Fruit fly (Drosophila melanogaster) whole organism: ENCODE results near the gene betaggt-I.

ENCODE experiments used
- CG8478 ChIP-seq: fragments of >200 bp; optimal IDR thresholded peaks from 2 replicates; lab custom pipeline; 2018; ENCODE audit warnings: inconsistent platforms
- Dll ChIP-seq: fragments of >200 bp; optimal IDR thresholded peaks from 2 replicates; lab custom pipeline; 2017
- pan ChIP-seq: fragments of >200 bp; optimal IDR thresholded peaks from 2 replicates; lab custom pipeline; 2017
- psq ChIP-seq: fragments of >200 bp; optimal IDR thresholded peaks from 2 replicates; lab custom pipeline; 2017
- usp ChIP-seq: fragments of >200 bp; optimal IDR thresholded peaks from 2 replicates; lab custom pipeline; 2017; ENCODE audit warnings: missing biosample characterization, missing genetic modification characterization, mixed read lengths

dm6 chr2L:4907986-4908385, 37.4 kb upstream of the betaggt-I start:
- TF ChIP-seq usp (GFP tag; lab: Kevin White, UChicago) (no peak), psq (no peak), CG8478 (lab: Kevin White, UChicago) (no peak), Dll (lab: Kevin White, UChicago) (no peak), pan (lab: Kevin White, UChicago) (no peak)
